Fruit fly (Drosophila melanogaster) whole organism: ENCODE measurements around the gene Zip88E.

Source experiments
- CG8478 ChIP-seq: fragments of >200 bp; optimal IDR thresholded peaks from 2 replicates; lab custom pipeline; 2018; ENCODE audit warnings: inconsistent platforms
- Dll ChIP-seq: fragments of >200 bp; optimal IDR thresholded peaks from 2 replicates; lab custom pipeline; 2017
- EcR ChIP-seq, 2 experiments: fragments of >200 bp; optimal IDR thresholded peaks; 2 replicates each; lab custom pipeline; 2017; ENCODE audit warnings: missing biosample characterization in 2 of 2, missing genetic modification characterization in 2 of 2, missing genetic modification reagents in 2 of 2
- pan ChIP-seq: fragments of >200 bp; optimal IDR thresholded peaks from 2 replicates; lab custom pipeline; 2017
- psq ChIP-seq: fragments of >200 bp; optimal IDR thresholded peaks from 2 replicates; lab custom pipeline; 2017
- usp ChIP-seq: fragments of >200 bp; optimal IDR thresholded peaks from 2 replicates; lab custom pipeline; 2017; ENCODE audit warnings: missing biosample characterization, missing genetic modification characterization, mixed read lengths

Zip88E gene

DNA sequence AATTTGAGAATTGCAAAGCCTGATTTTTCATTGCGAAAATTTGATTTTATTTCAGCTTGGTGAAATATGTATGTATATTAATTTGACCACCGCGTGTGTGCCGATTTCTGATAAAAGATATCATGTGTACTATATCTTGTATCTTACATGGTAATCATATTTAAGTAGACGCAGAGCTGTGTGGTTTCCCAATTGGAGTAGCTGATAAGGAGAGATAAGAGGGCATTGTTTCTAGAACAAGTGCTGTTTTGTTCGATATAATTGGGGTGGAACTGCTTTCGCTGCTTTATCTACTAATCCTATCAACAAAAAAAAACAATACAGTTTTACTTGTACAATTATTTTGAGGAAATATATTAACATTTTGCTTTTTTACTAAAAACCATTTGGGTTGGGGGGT, 21.9 kb upstream of the Zip88E start:
- TF ChIP-seq EcR (GFP tag; optimal IDR thresholded peaks at IDR 0.05; lab: Kevin White, UChicago) (no peak), psq (lab: Kevin White, UChicago) (no peak)

DNA sequence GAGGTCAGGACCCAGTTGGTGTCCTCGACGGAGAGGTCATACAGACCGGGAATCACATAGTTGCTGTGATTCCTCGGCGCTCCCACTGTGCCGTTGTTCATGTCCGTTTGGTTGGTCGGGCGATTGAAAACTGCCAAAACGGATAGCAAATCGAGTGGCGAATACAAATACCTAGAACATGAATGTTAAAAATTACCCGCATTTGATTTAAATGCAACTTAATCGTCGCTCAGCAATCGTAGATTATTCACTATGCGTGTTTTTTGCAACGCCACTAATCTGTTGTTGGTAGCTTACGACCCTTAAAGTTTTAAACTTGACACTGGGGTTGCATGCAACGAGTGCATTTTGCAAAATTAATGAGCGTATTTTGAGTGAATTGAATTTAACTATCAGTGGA, 19.4 kb upstream of the Zip88E start, which contains the start of gene Amt:
Gene Amt (minus strand): TSS at position 101 of the 400 bp plus-strand sequence.
- TF ChIP-seq pan = no peak
- no peak for TF ChIP-seq EcR (GFP tag; optimal IDR thresholded peaks at IDR 0.05; lab: Kevin White, UChicago)
- no peak for TF ChIP-seq CG8478 (lab: Kevin White, UChicago)
- TF ChIP-seq psq (lab: Kevin White, UChicago) = no peak
- TF ChIP-seq usp (GFP tag; lab: Kevin White, UChicago) = no peak
- no peak for TF ChIP-seq Dll (lab: Kevin White, UChicago)

DNA sequence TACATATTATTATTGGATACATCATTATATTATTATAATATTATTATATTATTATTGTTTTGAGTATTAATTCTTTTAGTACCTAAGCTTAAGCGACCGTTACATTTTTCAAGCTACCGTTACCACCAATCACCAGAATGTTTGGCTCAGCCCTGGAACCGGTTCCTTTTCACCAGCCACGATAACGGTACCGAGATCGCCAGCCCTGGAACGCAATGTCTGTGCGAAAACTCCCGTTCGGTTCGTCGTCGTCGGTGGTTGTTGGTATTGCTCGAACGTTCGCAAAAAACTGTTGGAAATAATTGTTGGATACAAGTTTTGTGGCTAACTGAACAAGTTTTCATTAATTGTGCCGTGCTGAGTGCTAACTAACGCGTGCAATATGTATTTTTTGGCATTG, 18.7 kb upstream of the Zip88E start, which contains the start of gene CG42404:
Gene CG42404 (plus strand): TSS at position 360 of the 400 bp plus-strand sequence.
- TF ChIP-seq Dll (lab: Kevin White, UChicago) (no peak), psq (lab: Kevin White, UChicago) (no peak), pan (no peak), usp (GFP tag; lab: Kevin White, UChicago) (no peak), CG8478 (lab: Kevin White, UChicago) (no peak), EcR (GFP tag; optimal IDR thresholded peaks at IDR 0.05; lab: Kevin White, UChicago) (no peak)

DNA sequence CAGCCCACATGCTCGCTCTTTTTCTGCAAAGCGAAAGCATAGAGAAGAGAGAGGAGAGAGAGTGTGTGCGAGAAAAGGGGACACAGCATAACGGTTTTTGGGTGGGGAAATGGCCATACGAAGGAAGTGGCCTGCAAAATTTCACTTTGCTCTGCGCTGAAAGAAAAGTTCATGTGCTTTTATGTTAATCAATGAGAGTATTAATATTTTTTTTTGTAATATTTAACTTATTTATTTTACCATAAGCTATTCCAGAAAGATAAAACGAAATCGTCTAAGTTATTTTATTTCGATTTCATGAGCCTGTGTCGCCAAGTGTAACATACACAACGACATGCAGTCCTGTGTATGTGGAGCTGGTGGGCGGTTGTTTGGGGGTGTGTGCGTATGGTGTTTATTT, 18.0 kb upstream of the Zip88E start:
- TF ChIP-seq EcR (GFP tag; optimal IDR thresholded peaks at IDR 0.05; lab: Kevin White, UChicago) = no peak
- no peak for TF ChIP-seq Dll (lab: Kevin White, UChicago)
- TF ChIP-seq usp (GFP tag; lab: Kevin White, UChicago) = no peak
- TF ChIP-seq psq (lab: Kevin White, UChicago) = no peak
- no peak for TF ChIP-seq pan
- no peak for TF ChIP-seq CG8478 (lab: Kevin White, UChicago)

DNA sequence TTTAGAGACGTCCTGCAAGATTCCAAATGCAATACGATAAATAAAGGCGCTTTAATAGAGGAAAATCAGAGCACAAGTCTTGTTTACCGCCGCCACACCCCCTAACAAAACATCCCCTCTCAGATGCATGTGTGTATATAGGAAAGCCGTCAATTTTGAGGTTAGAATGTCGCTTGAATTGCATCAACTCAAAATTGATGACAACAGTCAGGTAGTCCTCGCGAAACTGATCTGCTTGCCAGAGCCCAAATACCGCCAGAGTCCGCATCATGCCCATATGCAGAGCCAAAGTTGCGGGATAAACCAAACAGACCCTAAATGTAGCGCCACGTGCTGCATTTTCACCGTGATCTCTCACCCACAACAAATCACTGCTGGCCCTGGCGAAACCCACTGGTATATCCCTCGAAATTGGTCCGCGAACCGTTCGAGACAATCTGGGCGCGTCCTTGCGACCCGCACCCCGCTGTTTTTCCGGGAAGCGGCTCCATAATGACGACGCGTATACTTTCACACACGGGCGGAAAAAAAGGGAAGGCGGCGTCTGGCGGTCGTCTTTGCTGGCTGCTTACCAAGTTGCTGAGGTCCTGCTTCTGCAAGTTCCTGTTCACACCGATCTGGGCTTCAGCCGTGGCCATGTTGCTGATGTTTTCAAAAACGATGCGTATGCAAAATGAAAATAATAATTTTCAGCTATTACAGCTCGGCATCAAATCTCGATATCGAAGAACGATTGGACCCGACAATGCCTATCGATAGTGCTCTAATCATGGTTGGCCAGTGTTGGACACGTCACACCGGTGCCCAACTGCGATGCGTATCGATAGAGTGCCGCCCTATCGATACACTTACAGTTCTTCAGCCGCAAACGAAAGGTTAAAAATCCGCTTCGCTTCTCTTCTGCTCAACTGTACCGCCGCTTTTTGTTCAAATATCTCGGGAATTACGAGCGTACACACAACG, 5.5 kb upstream of the Zip88E start, which contains the start of the genes eIF2gamma and Set:
Gene eIF2gamma (minus strand): TSS at position 749 of the 963 bp plus-strand sequence.
Gene Set (plus strand): TSS at position 843 of the 963 bp plus-strand sequence.
- TF ChIP-seq CG8478 (lab: Kevin White, UChicago) (no peak), Dll (lab: Kevin White, UChicago) (no peak)

DNA sequence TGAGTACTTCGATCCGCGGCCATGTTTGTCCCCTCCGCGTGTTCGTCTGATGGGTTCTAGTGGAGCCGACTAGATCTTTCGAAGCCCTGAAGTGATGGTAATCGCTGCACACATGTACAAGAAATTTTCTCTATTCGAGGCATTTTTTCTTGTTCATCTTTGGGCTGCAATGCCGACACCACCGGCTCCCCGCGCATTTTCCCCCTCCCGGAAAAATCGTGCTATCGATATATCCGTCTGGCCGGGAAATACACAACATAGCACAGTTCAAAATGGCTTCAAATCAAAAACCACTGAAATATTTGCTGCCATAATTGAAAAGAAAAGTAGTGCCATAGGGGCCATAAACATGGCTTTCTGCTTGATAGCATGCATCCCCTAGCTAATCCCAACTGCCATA, 4.5 kb upstream of the Zip88E start:
- TF ChIP-seq usp (GFP tag; lab: Kevin White, UChicago) (no peak), EcR (GFP tag; optimal IDR thresholded peaks at IDR 0.05; lab: Kevin White, UChicago) (no peak), CG8478 (lab: Kevin White, UChicago) (no peak), Dll (lab: Kevin White, UChicago) (no peak), pan (no peak), psq (lab: Kevin White, UChicago) (no peak)

DNA sequence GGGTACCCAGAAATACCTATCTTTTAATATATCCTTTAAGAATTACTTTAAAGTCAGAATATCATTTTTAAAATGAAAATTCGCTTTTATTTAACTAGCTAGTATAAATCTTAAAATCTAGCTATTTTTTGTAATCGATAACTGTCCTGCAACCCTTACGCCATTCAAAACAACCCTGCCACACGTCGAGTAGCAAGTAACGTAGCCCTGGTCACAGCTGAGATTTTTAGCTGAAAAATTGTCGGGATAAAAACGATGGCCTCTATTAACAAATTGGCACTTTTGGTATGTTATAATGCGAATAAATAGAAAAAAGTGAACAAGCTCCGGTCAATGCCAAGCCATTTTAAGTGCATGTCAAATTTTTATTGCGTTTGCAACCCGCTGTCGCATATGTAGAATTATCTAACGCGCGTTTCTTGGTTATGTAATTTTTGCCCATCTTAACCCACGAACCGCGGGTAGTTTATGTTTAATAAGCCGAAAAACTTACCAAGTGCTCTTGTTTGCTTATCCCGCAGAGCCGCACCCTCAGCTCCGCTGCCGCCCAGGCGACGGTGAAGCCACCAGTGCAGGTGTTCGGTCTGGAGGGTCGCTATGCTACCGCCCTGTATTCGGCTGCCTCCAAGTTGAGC, 2.9 kb upstream of the Zip88E start, which contains the start of gene ATPsynO:
Gene ATPsynO (plus strand): TSS at position 186 of the 635 bp plus-strand sequence.
- no peak for TF ChIP-seq psq (lab: Kevin White, UChicago)
- TF ChIP-seq Dll (lab: Kevin White, UChicago) = no peak
- TF ChIP-seq CG8478 (lab: Kevin White, UChicago) = no peak
- TF ChIP-seq EcR (GFP tag; optimal IDR thresholded peaks at IDR 0.05; lab: Kevin White, UChicago) = no peak
- TF ChIP-seq pan = no peak
- no peak for TF ChIP-seq usp (GFP tag; lab: Kevin White, UChicago)

DNA sequence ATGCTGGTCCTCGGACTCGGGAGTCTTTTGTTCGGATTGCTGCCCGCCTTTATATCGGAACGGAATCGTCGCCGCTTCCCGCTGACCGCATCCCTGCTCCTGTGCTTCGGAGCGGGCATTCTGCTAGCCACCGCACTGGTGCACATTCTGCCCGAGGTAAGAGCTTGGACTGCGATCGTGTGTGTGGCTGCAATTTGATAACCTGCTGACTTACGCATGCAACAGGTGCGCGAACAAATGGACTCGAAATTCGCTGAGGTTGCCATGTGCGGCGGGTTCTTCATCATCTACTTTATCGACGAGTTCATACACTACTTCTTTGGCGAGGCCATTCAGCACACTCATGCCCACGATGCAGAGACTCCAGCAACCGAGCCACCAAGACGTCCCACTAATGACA, 394 bp downstream of the Zip88E start:
- TF ChIP-seq psq (lab: Kevin White, UChicago) (no peak), pan (no peak), usp (GFP tag; lab: Kevin White, UChicago) (no peak), EcR (GFP tag; optimal IDR thresholded peaks at IDR 0.05; lab: Kevin White, UChicago) (no peak), Dll (lab: Kevin White, UChicago) (no peak), CG8478 (lab: Kevin White, UChicago) (no peak)

DNA sequence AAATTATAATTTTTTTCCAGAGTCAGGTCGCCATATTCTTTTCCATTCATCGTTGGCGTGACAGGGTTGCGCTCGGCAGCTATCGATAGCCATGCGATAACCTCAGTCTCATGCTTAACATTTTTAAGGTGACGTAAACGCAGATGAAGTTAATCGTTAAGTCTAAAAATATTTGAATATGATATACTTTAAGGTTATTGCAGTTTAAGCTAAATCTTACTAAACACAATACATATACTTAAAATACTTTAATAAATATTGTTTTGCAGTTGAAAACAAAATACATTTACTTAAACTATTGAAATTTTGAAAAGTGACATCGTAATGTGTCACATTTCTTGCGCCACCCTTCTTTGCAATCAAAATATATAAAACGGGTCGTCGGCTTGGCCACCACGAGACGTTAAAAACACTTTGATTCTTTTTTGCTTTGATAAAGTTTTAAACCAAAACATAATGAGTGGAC, 6.7 kb downstream of the Zip88E start, which contains the start of the genes Cp190 and CG4338:
Gene Cp190 (minus strand): TSS at position 84 of the 466 bp plus-strand sequence.
Gene CG4338 (plus strand): TSS at position 365 of the 466 bp plus-strand sequence.
- TF ChIP-seq CG8478 (lab: Kevin White, UChicago) = no peak
- TF ChIP-seq EcR (GFP tag; optimal IDR thresholded peaks at IDR 0.05; lab: Kevin White, UChicago) = no peak
- TF ChIP-seq Dll (lab: Kevin White, UChicago) = no peak
- TF ChIP-seq pan = no peak
- no peak for TF ChIP-seq usp (GFP tag; lab: Kevin White, UChicago)
- no peak for TF ChIP-seq psq (lab: Kevin White, UChicago)

DNA sequence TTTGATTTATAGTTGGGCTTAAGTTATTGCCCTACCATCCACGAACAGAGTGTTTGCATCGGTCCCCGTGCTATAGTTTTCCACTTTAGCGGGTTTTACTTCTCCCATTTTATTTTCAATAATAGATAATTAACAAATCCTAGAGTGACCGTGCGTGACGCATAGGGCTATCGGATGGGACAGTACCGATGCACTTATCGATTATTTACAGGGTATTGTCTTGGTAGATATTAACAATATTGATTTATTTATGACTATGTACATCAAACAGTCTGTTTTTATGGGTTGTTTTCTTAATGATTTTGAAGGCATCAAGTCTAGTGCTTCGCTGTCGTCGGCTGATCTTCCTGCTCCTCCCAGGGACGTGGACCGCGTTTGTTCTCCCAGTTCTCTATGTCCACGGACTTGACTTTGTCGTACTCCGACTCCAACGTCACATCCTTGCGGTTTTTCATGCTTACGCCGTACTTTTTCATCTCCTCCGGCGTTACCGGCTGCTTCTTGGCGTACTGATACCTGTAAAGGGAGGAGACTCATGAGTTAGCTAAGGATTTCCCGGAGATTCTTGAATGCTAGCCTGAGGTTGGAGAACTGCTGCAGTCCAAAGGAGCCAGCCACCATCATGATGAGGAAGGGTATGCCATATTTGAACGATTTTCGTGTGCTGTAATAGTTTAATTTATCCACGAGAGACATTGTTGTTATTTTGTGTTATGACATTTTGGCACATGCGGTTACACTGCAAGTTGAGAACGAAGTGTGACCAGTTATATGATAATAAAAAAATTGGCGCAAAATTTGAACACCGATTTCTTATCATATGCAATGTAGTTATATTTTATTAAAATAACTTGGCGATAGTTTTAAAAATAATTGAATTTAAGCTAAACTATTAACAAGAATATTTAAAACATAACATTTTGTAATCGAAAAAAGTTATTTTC, 9.7 kb downstream of the Zip88E start, which contains the start of the genes MRG15 and Tm1:
Gene MRG15 (minus strand): TSS at position 184 of the 944 bp plus-strand sequence.
Gene Tm1 (plus strand): TSS at position 295 of the 944 bp plus-strand sequence.
- no peak for TF ChIP-seq Dll (lab: Kevin White, UChicago)
- TF ChIP-seq pan = peak; percentile 77
